Worm (Caenorhabditis elegans): ENCODE measurements around the gene glb-33.

ce11 chrV:1362027-1362426, 10.1 kb downstream of the glb-33 start:
- no peak for TF ChIP-seq ref-1 (GFP tag; conservative IDR thresholded peaks at IDR 0.05)
- TF ChIP-seq flt-1 (GFP tag; IDR thresholded peaks at IDR 0.05) = no peak
- no peak for TF ChIP-seq tab-1 (GFP tag; IDR thresholded peaks at IDR 0.05)
- no peak for TF ChIP-seq klf-2 (GFP tag; conservative IDR thresholded peaks at IDR 0.05)
- TF ChIP-seq ztf-23 (GFP tag; IDR thresholded peaks at IDR 0.05) = no peak
- TF ChIP-seq med-1 (GFP tag; optimal IDR thresholded peaks at IDR 0.05; ENCODE audit: insufficient read depth) = no peak
- no peak for TF ChIP-seq ztf-29 (GFP tag; IDR thresholded peaks at IDR 0.05)
- TF ChIP-seq T22C8.4 (GFP tag; IDR thresholded peaks at IDR 0.05) = no peak
- TF ChIP-seq cog-1 (tag; optimal IDR thresholded peaks at IDR 0.05) = no peak

All from whole organism, midembryonic.